Fruit fly (Drosophila melanogaster) whole organism, pupa: Measurements from ENCODE around the gene PolA1.

ENCODE experiments used
- CG10348 ChIP-seq: fragments of 200-800 bp; sonication (Bioruptor generic); IDR thresholded peaks from 2 replicates; pipeline ENCODE4 v1.3.6; 2022; ENCODE audit warnings: missing biosample characterization, missing genetic modification characterization
- CG12605 ChIP-seq: fragments of 200-800 bp; sonication (Bioruptor generic); IDR thresholded peaks from 2 replicates; pipeline ENCODE4 v1.3.6; 2022; ENCODE audit warnings: missing biosample characterization, missing genetic modification characterization
- CG13204 ChIP-seq: fragments of 200-800 bp; sonication (Bioruptor generic); optimal IDR thresholded peaks from 2 replicates; lab custom pipeline; 2018; ENCODE audit warnings: missing biosample characterization, mild to moderate bottlenecking, missing genetic modification characterization, moderate library complexity
- CG14655 ChIP-seq: fragments of 200-800 bp; sonication (Bioruptor generic); optimal IDR thresholded peaks from 3 replicates; lab custom pipeline; 2017; ENCODE audit warnings: mild to moderate bottlenecking, missing biosample characterization, missing genetic modification reagents, missing genetic modification characterization
- CG15710 ChIP-seq: fragments of 200-800 bp; sonication (Bioruptor generic); optimal IDR thresholded peaks from 2 replicates; lab custom pipeline; 2018; ENCODE audit warnings: missing biosample characterization, mild to moderate bottlenecking, missing genetic modification characterization, moderate library complexity
- CG17806 ChIP-seq: fragments of 200-800 bp; sonication (Bioruptor generic); optimal IDR thresholded peaks from 2 replicates; lab custom pipeline; 2018; ENCODE audit warnings: missing biosample characterization, mild to moderate bottlenecking, missing genetic modification characterization, moderate library complexity
- CG32121 ChIP-seq: fragments of 200-800 bp; sonication (Bioruptor generic); IDR thresholded peaks from 2 replicates; pipeline ENCODE4 v1.3.6; 2022; ENCODE audit warnings: missing biosample characterization, missing genetic modification characterization
- CG34367 ChIP-seq: fragments of 200-800 bp; sonication (Bioruptor generic); optimal IDR thresholded peaks from 2 replicates; lab custom pipeline; 2018; ENCODE audit warnings: missing biosample characterization, mild to moderate bottlenecking, missing genetic modification characterization
- CG4496 ChIP-seq: fragments of 200-800 bp; sonication (Bioruptor generic); IDR thresholded peaks from 3 replicates; pipeline ENCODE4 v1.3.6; 2022; ENCODE audit warnings: missing biosample characterization, missing genetic modification characterization
- CG8159 ChIP-seq: fragments of 200-800 bp; sonication (Bioruptor generic); optimal IDR thresholded peaks from 3 replicates; lab custom pipeline; 2018; ENCODE audit warnings: missing biosample characterization, mild to moderate bottlenecking, missing genetic modification characterization, moderate library complexity
- CG8301 ChIP-seq: fragments of 200-800 bp; sonication (Bioruptor generic); optimal IDR thresholded peaks from 2 replicates; lab custom pipeline; 2018; ENCODE audit warnings: missing biosample characterization, mild to moderate bottlenecking, missing genetic modification characterization
- CG9948 ChIP-seq: fragments of 200-800 bp; sonication (Bioruptor generic); optimal IDR thresholded peaks from 2 replicates; lab custom pipeline; 2018; ENCODE audit warnings: missing biosample characterization, mild to moderate bottlenecking, missing genetic modification characterization, moderate library complexity
- D1 ChIP-seq: fragments of 200-800 bp; sonication (Bioruptor generic); optimal IDR thresholded peaks from 2 replicates; lab custom pipeline; 2018; ENCODE audit warnings: missing biosample characterization, mild to moderate bottlenecking, missing genetic modification characterization, moderate library complexity
- EcR ChIP-seq: fragments of 200-800 bp; sonication (Bioruptor generic); optimal IDR thresholded peaks from 3 replicates; lab custom pipeline; 2019; ENCODE audit warnings: missing biosample characterization, missing genetic modification characterization, mild to moderate bottlenecking, moderate library complexity, missing genetic modification reagents
- Ets98B ChIP-seq: fragments of 200-800 bp; sonication (Bioruptor generic); IDR thresholded peaks from 2 replicates; pipeline ENCODE4 v1.3.6; 2022; ENCODE audit warnings: missing biosample characterization, missing genetic modification characterization
- Pif1A ChIP-seq: fragments of 200-800 bp; sonication (Bioruptor generic); optimal IDR thresholded peaks from 3 replicates; lab custom pipeline; 2016; ENCODE audit warnings: missing biosample characterization, missing genetic modification characterization
- Pif1B ChIP-seq: fragments of 200-800 bp; sonication (Bioruptor generic); optimal IDR thresholded peaks from 3 replicates; lab custom pipeline; 2016; ENCODE audit warnings: missing biosample characterization, missing genetic modification characterization
- Snoo ChIP-seq: fragments of 200-800 bp; sonication (Bioruptor generic); optimal IDR thresholded peaks from 3 replicates; lab custom pipeline; 2017; ENCODE audit warnings: missing biosample characterization, mild to moderate bottlenecking, missing genetic modification characterization, inconsistent platforms
- fd96Ca ChIP-seq: fragments of 200-800 bp; sonication (Bioruptor generic); IDR thresholded peaks from 3 replicates; pipeline ENCODE4 v1.3.6; 2022; ENCODE audit warnings: missing biosample characterization, missing genetic modification characterization
- gl ChIP-seq: fragments of 200-800 bp; sonication (Bioruptor generic); optimal IDR thresholded peaks from 2 replicates; lab custom pipeline; 2018; ENCODE audit warnings: missing biosample characterization, mild to moderate bottlenecking, missing genetic modification characterization
- rn ChIP-seq: fragments of 200-800 bp; sonication (Bioruptor generic); IDR thresholded peaks from 2 replicates; pipeline ENCODE4 v1.3.6; 2022; ENCODE audit warnings: missing biosample characterization, missing genetic modification characterization

PolA1 gene

dm6 chr3R:21671636-21672035 is at the start of gene PolA1:
TSS of gene PolA1 (minus strand) at chr3R:21671750.
- no peak for TF ChIP-seq CG14655 (GFP tag; lab: Kevin White, UChicago)
- no peak for TF ChIP-seq Snoo (tag; lab: Kevin White, UChicago)
- TF ChIP-seq Pif1B (GFP tag; lab: Kevin White, UChicago): no peak
- no peak; the same call in 2 of the 3 replicates for TF ChIP-seq CG4496 (GFP tag; lab: Robert Waterston, UW)
- TF ChIP-seq CG8301 (tag; lab: Kevin White, UChicago): no peak
- TF ChIP-seq CG9948 (tag; lab: Kevin White, UChicago): no peak
- no peak for TF ChIP-seq Pif1A
- no peak for TF ChIP-seq D1 (tag; lab: Kevin White, UChicago)
- no peak for TF ChIP-seq rn (GFP tag; lab: Robert Waterston, UW)
- TF ChIP-seq CG12605 (GFP tag; lab: Robert Waterston, UW): no peak
- no peak for TF ChIP-seq Ets98B (GFP tag; lab: Robert Waterston, UW)
- no peak for TF ChIP-seq CG34367 (tag; lab: Kevin White, UChicago)
- TF ChIP-seq CG15710 (tag; lab: Kevin White, UChicago): no peak
- no peak for TF ChIP-seq fd96Ca
- no peak for TF ChIP-seq CG8159 (tag; lab: Kevin White, UChicago)
- no peak for TF ChIP-seq CG32121 (GFP tag; lab: Robert Waterston, UW)
- no peak for TF ChIP-seq gl (tag; lab: Kevin White, UChicago)

dm6 chr3R:21719934-21720431 is 48.4 kb upstream of the PolA1 start:
- TF ChIP-seq CG10348 (no peak), CG8301 (tag; lab: Kevin White, UChicago) (peak; percentile 83), CG13204 (GFP tag; lab: Kevin White, UChicago) (peak; percentile 26), CG17806 (tag; lab: Kevin White, UChicago) (peak; percentile 75), CG32121 (GFP tag; lab: Robert Waterston, UW) (peak; percentile 82), CG15710 (tag; lab: Kevin White, UChicago) (peak; percentile 75), gl (tag; lab: Kevin White, UChicago) (peak; percentile 47), CG34367 (tag; lab: Kevin White, UChicago) (peak; percentile 63), fd96Ca (no peak), Pif1B (GFP tag; lab: Kevin White, UChicago) (peak; percentile 64), CG9948 (tag; lab: Kevin White, UChicago) (peak; percentile 79), CG14655 (GFP tag; lab: Kevin White, UChicago) (peak; percentile 85), EcR (no peak), CG4496 (GFP tag; lab: Robert Waterston, UW) (peak; percentile 85), Ets98B (GFP tag; lab: Robert Waterston, UW) (peak; percentile 77), rn (GFP tag; lab: Robert Waterston, UW) (peak; percentile 67), D1 (tag; lab: Kevin White, UChicago) (peak; percentile 67), Pif1A (peak; percentile 79), CG12605 (GFP tag; lab: Robert Waterston, UW) (peak; percentile 43; the same call in 1 of the 2 replicates), Snoo (tag; lab: Kevin White, UChicago) (peak; percentile 81), CG8159 (tag; lab: Kevin White, UChicago) (peak; percentile 79)

DNA sequence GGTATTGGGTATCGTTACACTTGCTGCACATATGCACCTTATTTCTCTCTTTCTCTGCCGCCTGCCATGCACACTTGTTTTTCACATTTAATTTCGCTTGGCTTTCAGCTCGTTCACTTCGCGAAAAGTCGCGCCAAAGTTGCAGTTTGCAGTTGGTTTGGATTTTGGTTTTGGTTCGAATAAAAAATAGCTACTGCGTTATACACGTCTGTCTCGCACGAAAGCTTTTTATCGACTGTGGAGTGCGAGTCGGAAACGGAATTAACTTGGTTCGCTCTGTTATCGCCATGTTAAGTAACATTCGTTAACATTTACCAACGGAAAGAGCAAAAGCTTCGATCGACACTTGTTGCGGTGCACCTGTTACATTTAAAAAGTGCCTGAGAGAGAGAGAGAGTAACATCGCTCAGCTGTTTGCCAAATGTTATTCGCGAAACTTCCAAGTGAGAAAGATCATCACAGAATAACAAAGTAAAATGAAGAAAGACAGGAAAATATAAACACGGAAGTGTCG is 47.9 kb upstream of the PolA1 start, which contains the start of gene CG31176:
CG31176 (minus strand) TSS at position 241 of the 514 bp plus-strand sequence.
- TF ChIP-seq fd96Ca (no peak), CG12605 (GFP tag; lab: Robert Waterston, UW) (peak; percentile 11; the same call in 1 of the 2 replicates)

- TF ChIP-seq Pif1B (GFP tag; lab: Kevin White, UChicago) (peak; percentile 49), fd96Ca (no peak), CG17806 (tag; lab: Kevin White, UChicago) (no peak), CG32121 (GFP tag; lab: Robert Waterston, UW) (0 out of 2 replicates have a peak, but pooled peaks have one; percentile 17), CG14655 (GFP tag; lab: Kevin White, UChicago) (peak; percentile 14), CG10348 (no peak), CG15710 (tag; lab: Kevin White, UChicago) (no peak), CG4496 (GFP tag; lab: Robert Waterston, UW) (peak; percentile 65; the same call in 1 of the 3 replicates), CG8159 (tag; lab: Kevin White, UChicago) (no peak), EcR (no peak), Ets98B (GFP tag; lab: Robert Waterston, UW) (peak; percentile 58), CG13204 (GFP tag; lab: Kevin White, UChicago) (no peak), gl (tag; lab: Kevin White, UChicago) (no peak), Pif1A (peak; percentile 64), CG8301 (tag; lab: Kevin White, UChicago) (no peak), CG9948 (tag; lab: Kevin White, UChicago) (no peak), Snoo (tag; lab: Kevin White, UChicago) (peak; percentile 67), rn (GFP tag; lab: Robert Waterston, UW) (no peak), CG12605 (GFP tag; lab: Robert Waterston, UW) (peak; percentile 60; the same call in 1 of the 2 replicates), CG34367 (tag; lab: Kevin White, UChicago) (no peak), D1 (tag; lab: Kevin White, UChicago) (no peak)
Measured at dm6 chr3R:21704439-21704838, 32.9 kb upstream of the PolA1 start.

dm6 chr3R:21703346-21703745 is 31.8 kb upstream of the PolA1 start:
- TF ChIP-seq D1 (tag; lab: Kevin White, UChicago): no peak
- peak; percentile 65 for TF ChIP-seq CG8301 (tag; lab: Kevin White, UChicago)
- peak; percentile 22 for TF ChIP-seq Pif1B (GFP tag; lab: Kevin White, UChicago)
- TF ChIP-seq CG10348: 0 out of 2 replicates have a peak, but pooled peaks have one; percentile 11
- TF ChIP-seq rn (GFP tag; lab: Robert Waterston, UW): peak; percentile 45; the same call in 1 of the 2 replicates
- no peak for TF ChIP-seq gl (tag; lab: Kevin White, UChicago)
- no peak for TF ChIP-seq CG17806 (tag; lab: Kevin White, UChicago)
- TF ChIP-seq CG32121 (GFP tag; lab: Robert Waterston, UW): peak; percentile 77
- peak; percentile 46 for TF ChIP-seq Pif1A
- TF ChIP-seq CG4496 (GFP tag; lab: Robert Waterston, UW): peak; percentile 69; the same call in 2 of the 3 replicates
- TF ChIP-seq CG13204 (GFP tag; lab: Kevin White, UChicago): no peak
- no peak for TF ChIP-seq fd96Ca
- TF ChIP-seq CG15710 (tag; lab: Kevin White, UChicago): no peak
- TF ChIP-seq CG14655 (GFP tag; lab: Kevin White, UChicago): peak; percentile 59
- TF ChIP-seq EcR: no peak
- no peak for TF ChIP-seq CG8159 (tag; lab: Kevin White, UChicago)
- TF ChIP-seq Ets98B (GFP tag; lab: Robert Waterston, UW): peak; percentile 76
- TF ChIP-seq CG9948 (tag; lab: Kevin White, UChicago): no peak
- TF ChIP-seq CG12605 (GFP tag; lab: Robert Waterston, UW): no peak
- TF ChIP-seq Snoo (tag; lab: Kevin White, UChicago): peak; percentile 14
